Worm (Caenorhabditis elegans) whole organism, early embryonic: ENCODE measurements around the gene fbxa-141.
"Not testable (repeated sequence)": the region's sequence is repeated elsewhere in the genome, so short reads cannot be mapped to it uniquely, and the experiment has no call there.

Experiments
- B0310.2 ChIP-seq: sonication (generic microtip); optimal IDR thresholded peaks from 2 replicates; lab custom pipeline; 2016; ENCODE audit warnings: mild to moderate bottlenecking, missing genetic modification characterization, missing compliant biosample characterization
- F13C5.2 ChIP-seq: sonication (generic microtip); optimal IDR thresholded peaks from 2 replicates; lab custom pipeline; 2017; ENCODE audit warnings: mild to moderate bottlenecking, missing genetic modification characterization, inconsistent platforms, missing compliant biosample characterization
- aly-1 ChIP-seq: sonication (generic microtip); optimal IDR thresholded peaks from 2 replicates; lab custom pipeline; 2016; ENCODE audit warnings: missing genetic modification characterization, missing compliant biosample characterization
- ama-1 ChIP-seq: fragments of 150-350 bp; optimal IDR thresholded peaks from 2 replicates; lab custom pipeline; 2014
- ceh-13 ChIP-seq: fragments of 200-800 bp; sonication (Bioruptor generic); optimal IDR thresholded peaks from 2 replicates; lab custom pipeline; 2018; ENCODE audit warnings: mild to moderate bottlenecking, missing genetic modification characterization, missing compliant biosample characterization
- ceh-36 ChIP-seq: sonication (generic microtip); optimal IDR thresholded peaks from 2 replicates; lab custom pipeline; 2016; ENCODE audit warnings: missing genetic modification characterization, inconsistent platforms, missing compliant biosample characterization
- ets-7 ChIP-seq: sonication (generic microtip); optimal IDR thresholded peaks from 2 replicates; lab custom pipeline; 2016; ENCODE audit warnings: missing genotype, missing genetic modification characterization, missing compliant biosample characterization
- flt-1 ChIP-seq: fragments of 200-800 bp; sonication (Bioruptor generic); IDR thresholded peaks from 2 replicates; pipeline ENCODE4 v1.3.6; 2022; ENCODE audit warnings: missing genetic modification characterization, missing compliant biosample characterization
- hmbx-1 ChIP-seq: sonication (generic microtip); optimal IDR thresholded peaks from 2 replicates; lab custom pipeline; 2016; ENCODE audit warnings: mild to moderate bottlenecking, missing genetic modification characterization, missing compliant biosample characterization
- hmg-4 ChIP-seq: fragments of 200-800 bp; sonication (Bioruptor generic); optimal IDR thresholded peaks from 2 replicates; lab custom pipeline; 2018; ENCODE audit warnings: mild to moderate bottlenecking, missing genetic modification characterization, missing compliant biosample characterization
- hnd-1 ChIP-seq: sonication (generic microtip); optimal IDR thresholded peaks from 2 replicates; lab custom pipeline; 2016; ENCODE audit warnings: missing genetic modification characterization, missing compliant biosample characterization
- pes-1 ChIP-seq: fragments of 200-800 bp; sonication (Bioruptor generic); IDR thresholded peaks from 2 replicates; pipeline ENCODE4 v1.3.6; 2022; ENCODE audit warnings: missing genetic modification reagents, missing genetic modification characterization, missing compliant biosample characterization
- scrt-1 ChIP-seq: fragments of 200-800 bp; sonication (Bioruptor generic); IDR thresholded peaks from 2 replicates; pipeline ENCODE4 v1.3.6; 2022; ENCODE audit warnings: missing genetic modification characterization, missing compliant biosample characterization
- sea-1 ChIP-seq: fragments of 200-800 bp; sonication (Bioruptor generic); conservative IDR thresholded peaks from 2 replicates; pipeline ENCODE4 v1.3.6; 2022; ENCODE audit warnings: missing genetic modification characterization, missing compliant biosample characterization
- tbx-11 ChIP-seq: fragments of 200-800 bp; sonication (Bioruptor generic); IDR thresholded peaks from 2 replicates; pipeline ENCODE4 v1.3.6; 2022; ENCODE audit warnings: missing genetic modification characterization, missing compliant biosample characterization
- tbx-37 ChIP-seq: fragments of 200-800 bp; sonication (Bioruptor generic); conservative IDR thresholded peaks from 2 replicates; pipeline ENCODE4 v1.3.6; 2022; ENCODE audit warnings: missing genetic modification reagents, missing genetic modification characterization, missing compliant biosample characterization
- tra-4 ChIP-seq: sonication (generic microtip); optimal IDR thresholded peaks from 2 replicates; lab custom pipeline; 2017; ENCODE audit warnings: missing genetic modification characterization, missing compliant biosample characterization

Gene fbxa-141

ce11 chrX:14535913-14536312 is 23.2 kb upstream of the fbxa-141 start:
- TF ChIP-seq pes-1 (GFP tag; lab: Robert Waterston, UW) = no peak
- no peak for TF ChIP-seq B0310.2 (tag; lab: Kevin White, UChicago)
- no peak for TF ChIP-seq tbx-11 (GFP tag; lab: Robert Waterston, UW)
- no peak for TF ChIP-seq sea-1
- TF ChIP-seq F13C5.2 = no peak
- TF ChIP-seq tra-4 = no peak
- no peak for TF ChIP-seq ets-7 (tag; lab: Kevin White, UChicago)
- no peak for TF ChIP-seq aly-1 (tag; lab: Kevin White, UChicago)
- TF ChIP-seq flt-1 = no peak
- TF ChIP-seq scrt-1 (GFP tag; lab: Robert Waterston, UW) = no peak
- no peak for TF ChIP-seq ceh-36 (tag; lab: Kevin White, UChicago)
- TF ChIP-seq ceh-13 (GFP tag; lab: Kevin White, UChicago) = no peak
- TF ChIP-seq ama-1 (lab: Kevin White, UChicago) = no peak
- no peak for TF ChIP-seq hmbx-1 (tag; lab: Kevin White, UChicago)
- TF ChIP-seq hmg-4 (GFP tag; lab: Kevin White, UChicago) = no peak
- TF ChIP-seq hnd-1 (tag; lab: Kevin White, UChicago) = no peak
- no peak for TF ChIP-seq tbx-37

DNA sequence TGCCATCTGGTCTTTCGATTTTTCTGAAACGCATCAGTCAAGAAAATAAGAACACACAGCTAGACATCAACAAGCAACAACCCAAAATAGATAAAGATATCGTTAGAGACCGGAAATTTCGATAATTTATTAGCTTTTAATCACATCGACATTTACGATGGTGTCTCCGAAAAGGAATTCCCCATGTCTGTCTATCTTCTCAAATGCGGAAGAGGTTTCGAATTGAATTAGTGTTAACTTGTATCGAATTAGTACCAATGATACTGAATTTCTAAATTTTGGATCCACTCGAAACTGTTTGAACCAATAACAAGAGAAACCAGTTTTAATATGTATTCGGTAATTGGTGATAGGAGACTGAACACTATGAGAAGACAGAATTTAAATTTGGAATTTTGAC is 21.9 kb upstream of the fbxa-141 start:
- TF ChIP-seq F13C5.2 (no peak), hnd-1 (tag; lab: Kevin White, UChicago) (no peak), hmg-4 (GFP tag; lab: Kevin White, UChicago) (no peak), B0310.2 (tag; lab: Kevin White, UChicago) (no peak), flt-1 (no peak), ama-1 (lab: Kevin White, UChicago) (no peak), pes-1 (GFP tag; lab: Robert Waterston, UW) (no peak), scrt-1 (GFP tag; lab: Robert Waterston, UW) (no peak), hmbx-1 (tag; lab: Kevin White, UChicago) (no peak), ceh-13 (GFP tag; lab: Kevin White, UChicago) (no peak), tbx-37 (no peak)

- TF ChIP-seq flt-1 (no peak), sea-1 (no peak), tra-4 (no peak), hmg-4 (GFP tag; lab: Kevin White, UChicago) (no peak), F13C5.2 (no peak), ceh-13 (GFP tag; lab: Kevin White, UChicago) (no peak), B0310.2 (tag; lab: Kevin White, UChicago) (no peak), tbx-37 (no peak), scrt-1 (GFP tag; lab: Robert Waterston, UW) (no peak), hnd-1 (tag; lab: Kevin White, UChicago) (no peak), tbx-11 (GFP tag; lab: Robert Waterston, UW) (no peak), ets-7 (tag; lab: Kevin White, UChicago) (no peak), aly-1 (tag; lab: Kevin White, UChicago) (no peak), ama-1 (lab: Kevin White, UChicago) (no peak), pes-1 (GFP tag; lab: Robert Waterston, UW) (no peak), hmbx-1 (tag; lab: Kevin White, UChicago) (no peak), ceh-36 (tag; lab: Kevin White, UChicago) (no peak)
These were observed 21.4 kb upstream of the fbxa-141 start, which contains the start of gene T24C2.5 for ce11 chrX:14534117-14534516. Gene T24C2.5, plus strand, starts transcription at chrX:14534417.

DNA sequence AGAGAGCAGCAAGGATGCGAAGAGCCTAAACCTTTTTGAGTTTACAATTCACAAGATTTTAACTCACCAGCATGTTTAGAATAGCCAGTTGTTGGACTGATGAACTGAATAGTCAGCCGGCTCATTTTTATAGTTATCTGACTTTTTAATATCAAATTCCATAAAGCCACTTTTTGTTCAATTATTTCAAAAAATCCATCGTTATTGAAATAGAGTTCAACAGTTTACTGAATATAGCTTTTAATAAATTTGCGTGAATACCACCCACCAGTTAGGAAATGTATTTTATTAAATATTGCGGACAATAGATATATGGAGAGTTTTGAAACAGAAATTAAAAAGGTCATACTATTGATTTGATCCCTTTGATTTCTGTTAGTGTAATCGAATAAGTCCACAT is 17.4 kb upstream of the fbxa-141 start, which contains the start of gene nspc-20:
Gene nspc-20 (minus strand): TSS at position 101 of the 400 bp plus-strand sequence.
- no peak for TF ChIP-seq hnd-1 (tag; lab: Kevin White, UChicago)

DNA sequence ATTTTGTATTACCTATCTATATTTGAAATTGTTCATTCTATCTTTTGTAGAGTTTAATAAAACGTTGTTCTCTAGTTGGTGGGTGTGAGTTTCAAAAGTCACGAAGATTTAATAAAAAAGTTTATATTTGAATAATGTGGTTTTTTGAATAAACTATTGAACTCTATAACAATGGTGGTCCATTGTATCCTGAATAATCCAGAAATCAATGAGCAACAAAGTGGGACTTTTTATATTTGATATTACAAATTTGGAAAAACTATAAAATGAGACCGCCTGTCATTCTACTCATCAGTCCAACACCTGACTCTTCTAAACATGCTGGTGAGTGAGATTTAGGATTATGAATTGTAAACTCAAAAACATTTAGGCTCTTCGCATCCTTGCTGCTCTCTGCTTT is 15.7 kb upstream of the fbxa-141 start, which contains the start of gene nspc-19:
Gene nspc-19 (plus strand): TSS at position 301 of the 400 bp plus-strand sequence.
- not testable (repeated sequence) for TF ChIP-seq scrt-1 (GFP tag; lab: Robert Waterston, UW); tbx-11 (GFP tag; lab: Robert Waterston, UW); hmg-4 (GFP tag; lab: Kevin White, UChicago)

DNA sequence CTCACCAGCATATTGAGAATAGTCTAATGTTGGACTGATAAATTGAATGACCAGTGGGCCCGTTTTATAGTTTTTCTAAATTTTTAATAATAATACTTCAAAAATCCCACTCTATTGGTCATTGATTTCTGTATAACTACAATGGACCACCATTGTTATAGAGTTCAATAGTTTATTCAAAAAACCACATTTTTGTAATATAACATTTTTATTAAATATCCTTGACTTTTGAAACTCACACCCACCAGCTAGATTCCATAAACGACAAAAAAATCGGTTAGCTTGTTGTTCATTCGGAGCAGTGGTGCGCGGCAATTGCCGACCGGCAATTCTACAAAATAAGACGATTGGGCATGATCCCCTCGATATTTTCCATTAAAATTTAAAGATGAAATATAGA is 14.8 kb upstream of the fbxa-141 start, which contains the start of gene nspc-18:
Gene nspc-18 (minus strand): TSS at position 101 of the 400 bp plus-strand sequence.
- TF ChIP-seq ama-1 (lab: Kevin White, UChicago) (no peak), ceh-36 (tag; lab: Kevin White, UChicago) (no peak), ets-7 (tag; lab: Kevin White, UChicago) (no peak), B0310.2 (tag; lab: Kevin White, UChicago) (no peak), flt-1 (no peak), tbx-11 (GFP tag; lab: Robert Waterston, UW) (no peak), hnd-1 (tag; lab: Kevin White, UChicago) (no peak), pes-1 (GFP tag; lab: Robert Waterston, UW) (no peak), tbx-37 (no peak), aly-1 (tag; lab: Kevin White, UChicago) (no peak), hmg-4 (GFP tag; lab: Kevin White, UChicago) (no peak), tra-4 (no peak), F13C5.2 (no peak)

DNA sequence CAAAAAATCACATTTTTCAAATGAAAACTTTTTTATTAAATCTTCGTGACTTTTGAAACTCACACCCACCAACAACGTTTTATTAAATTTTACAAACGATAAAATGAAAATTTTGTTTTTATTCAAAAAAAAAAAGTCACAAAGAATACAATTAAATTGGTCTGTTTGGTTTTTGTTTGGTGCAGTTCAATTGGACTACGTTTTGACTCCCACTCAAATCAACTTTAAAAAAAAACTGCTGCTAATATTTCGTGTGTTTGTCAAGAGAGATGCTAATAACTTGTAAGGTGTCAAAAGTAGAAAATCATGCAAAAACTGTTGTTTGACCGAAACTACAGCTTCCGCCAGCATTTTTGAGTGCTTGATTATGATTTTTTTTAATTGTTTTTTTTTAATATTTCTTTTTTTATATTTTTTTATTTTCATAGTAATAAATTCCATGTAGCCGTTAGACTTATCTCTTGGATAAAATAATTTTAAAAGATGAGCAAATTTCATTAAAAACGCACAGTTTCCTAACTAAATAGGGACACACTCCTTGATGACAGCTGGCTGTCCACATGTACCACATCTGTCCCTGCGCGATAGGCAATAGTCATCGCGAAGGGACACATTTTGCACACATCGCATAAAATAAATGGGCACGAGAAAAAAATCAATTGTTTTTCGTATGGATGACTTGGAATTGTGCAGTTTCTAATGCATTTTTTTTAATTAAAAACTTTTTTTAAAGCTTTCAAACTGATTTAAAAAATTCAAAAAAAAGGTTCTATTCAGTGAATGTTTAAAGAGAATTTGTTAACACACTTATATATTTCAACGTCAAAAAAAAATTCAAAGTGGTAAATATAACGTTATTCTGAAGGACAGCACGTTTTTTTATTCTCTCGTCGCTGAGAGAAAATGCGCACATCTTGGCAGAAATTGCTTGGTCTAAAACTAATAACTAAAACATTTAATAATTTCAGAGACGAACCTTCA is 12.9 kb upstream of the fbxa-141 start:
- no peak for TF ChIP-seq B0310.2 (tag; lab: Kevin White, UChicago)
- no peak for TF ChIP-seq tra-4
- TF ChIP-seq ceh-13 (GFP tag; lab: Kevin White, UChicago) = peak; percentile 39
- TF ChIP-seq flt-1 = 0 out of 2 replicates have a peak, but pooled peaks have one; percentile 8
- no peak for TF ChIP-seq ama-1 (lab: Kevin White, UChicago)
- TF ChIP-seq aly-1 (tag; lab: Kevin White, UChicago) = no peak
- no peak for TF ChIP-seq scrt-1 (GFP tag; lab: Robert Waterston, UW)
- peak; percentile 60 for TF ChIP-seq tbx-37
- TF ChIP-seq sea-1 = peak; percentile 79
- peak; percentile 95 for TF ChIP-seq hmg-4 (GFP tag; lab: Kevin White, UChicago)
- peak; percentile 8 for TF ChIP-seq ceh-36 (tag; lab: Kevin White, UChicago)
- TF ChIP-seq pes-1 (GFP tag; lab: Robert Waterston, UW) = no peak; the same call in 1 of the 2 replicates
- TF ChIP-seq hnd-1 (tag; lab: Kevin White, UChicago) = no peak
- TF ChIP-seq tbx-11 (GFP tag; lab: Robert Waterston, UW) = no peak
- TF ChIP-seq ets-7 (tag; lab: Kevin White, UChicago) = no peak
- no peak for TF ChIP-seq hmbx-1 (tag; lab: Kevin White, UChicago)
- TF ChIP-seq F13C5.2 = peak; percentile 98
